Fruit fly (Drosophila melanogaster) whole organism, wandering third instar larva: ENCODE data around the gene CG14420.

Experiments used
- Abd-B ChIP-seq: fragments of >200 bp; optimal IDR thresholded peaks from 2 replicates; lab custom pipeline; 2017; ENCODE audit warnings: missing biosample characterization, missing genetic modification characterization
- CG32264 ChIP-seq: fragments of 200-800 bp; sonication (Bioruptor generic); optimal IDR thresholded peaks from 2 replicates; lab custom pipeline; 2016; ENCODE audit warnings: missing biosample characterization, missing genetic modification characterization
- CG9705 ChIP-seq: fragments of 200-800 bp; sonication (Bioruptor generic); optimal IDR thresholded peaks from 2 replicates; lab custom pipeline; 2018; ENCODE audit warnings: missing biosample characterization, mild to moderate bottlenecking, missing genetic modification characterization
- CrebA ChIP-seq: fragments of 200-800 bp; sonication (Bioruptor generic); optimal IDR thresholded peaks from 2 replicates; lab custom pipeline; 2016; ENCODE audit warnings: missing biosample characterization, mild to moderate bottlenecking, missing genetic modification characterization, borderline replicate concordance
- Dfd ChIP-seq: fragments of >200 bp; optimal IDR thresholded peaks from 2 replicates; lab custom pipeline; 2017; ENCODE audit warnings: missing biosample characterization, missing genetic modification characterization
- Dif ChIP-seq: fragments of 200-275, 200-300 bp; sonication (Bioruptor generic); optimal IDR thresholded peaks from 2 replicates; lab custom pipeline; 2018; ENCODE audit warnings: missing biosample characterization, missing genetic modification characterization; ENCODE audit not compliant: partially characterized antibody
- GATAd ChIP-seq: sonication (Bioruptor generic); optimal IDR thresholded peaks from 2 replicates; lab custom pipeline; 2016; ENCODE audit warnings: missing biosample characterization, missing genetic modification characterization
- HLH106 ChIP-seq: fragments of 200-800 bp; optimal IDR thresholded peaks from 3 replicates; lab custom pipeline; 2019; ENCODE audit warnings: missing biosample characterization, mild to moderate bottlenecking, missing genetic modification characterization, moderate library complexity
- Hnf4 ChIP-seq: fragments of 200-800 bp; sonication (Bioruptor generic); optimal IDR thresholded peaks from 2 replicates; lab custom pipeline; 2016; ENCODE audit warnings: missing biosample characterization, mild to moderate bottlenecking, missing genetic modification characterization
- Hr78 ChIP-seq: fragments of >200 bp; optimal IDR thresholded peaks from 2 replicates; lab custom pipeline; 2017; ENCODE audit warnings: missing biosample characterization, missing genetic modification characterization
- Hr83 ChIP-seq: fragments of 200-300 bp; sonication (Bioruptor generic); optimal IDR thresholded peaks from 2 replicates; lab custom pipeline; 2016; ENCODE audit warnings: missing biosample characterization, mild to moderate bottlenecking, missing genetic modification characterization, moderate library complexity; ENCODE audit not compliant: poor library complexity, severe bottlenecking
- Jra ChIP-seq: sonication (Bioruptor generic); optimal IDR thresholded peaks from 2 replicates; lab custom pipeline; 2016; ENCODE audit warnings: missing biosample characterization, missing genetic modification characterization
- Mio ChIP-seq: sonication (Bioruptor generic); optimal IDR thresholded peaks from 2 replicates; lab custom pipeline; 2016; ENCODE audit warnings: missing biosample characterization, missing genetic modification characterization
- Myc ChIP-seq: fragments of >200 bp; optimal IDR thresholded peaks from 2 replicates; lab custom pipeline; 2017
- N ChIP-seq: fragments of >200 bp; optimal IDR thresholded peaks from 2 replicates; lab custom pipeline; 2018; ENCODE audit warnings: missing biosample characterization, missing external identifiers, missing genetic modification characterization
- OdsH ChIP-seq: fragments of 200-800 bp; sonication (Bioruptor generic); optimal IDR thresholded peaks from 2 replicates; lab custom pipeline; 2016; ENCODE audit warnings: missing biosample characterization, mild to moderate bottlenecking, missing genetic modification characterization
- Rel ChIP-seq, 2 experiments: fragments of 200-800 bp; sonication (Bioruptor generic) in 1 of 2; optimal IDR thresholded peaks; 2 replicates in 1 of 2; 3 replicates in 1 of 2; lab custom pipeline; 2016 to 2019; ENCODE audit warnings: mild to moderate bottlenecking in 2 of 2, missing biosample characterization in 2 of 2, missing genetic modification characterization in 2 of 2, moderate library complexity in 1 of 2
- Sp1 ChIP-seq: fragments of 200-800 bp; sonication (Bioruptor generic); optimal IDR thresholded peaks from 3 replicates; lab custom pipeline; 2019; ENCODE audit warnings: missing biosample characterization, mild to moderate bottlenecking, missing genetic modification characterization, moderate library complexity
- Vsx2 ChIP-seq: fragments of 200-300, 225-300 bp; sonication (Bioruptor generic); optimal IDR thresholded peaks from 2 replicates; lab custom pipeline; 2018; ENCODE audit warnings: missing biosample characterization, missing genetic modification characterization; ENCODE audit not compliant: partially characterized antibody
- br ChIP-seq: fragments of 200-800 bp; sonication (Bioruptor generic); optimal IDR thresholded peaks from 2 replicates; lab custom pipeline; 2016; ENCODE audit warnings: missing biosample characterization, missing genetic modification characterization
- brk ChIP-seq: fragments of 200-800 bp; sonication (Bioruptor generic); optimal IDR thresholded peaks from 2 replicates; lab custom pipeline; 2016; ENCODE audit warnings: missing biosample characterization, mild to moderate bottlenecking, missing genetic modification characterization
- dl ChIP-seq, 2 experiments: fragments of 175-275, 200-275 bp in 1 of 2; fragments of 200-275 bp in 1 of 2; sonication (Bioruptor generic); optimal IDR thresholded peaks; lab custom pipeline; 2018; ENCODE audit warnings: mild to moderate bottlenecking in 2 of 2, missing biosample characterization in 2 of 2, missing genetic modification characterization in 2 of 2, moderate library complexity in 2 of 2; ENCODE audit not compliant: partially characterized antibody in 2 of 2, insufficient read depth in 1 of 2
- dmrt93B ChIP-seq: fragments of 200-800 bp; sonication (Bioruptor generic); optimal IDR thresholded peaks from 2 replicates; lab custom pipeline; 2018; ENCODE audit warnings: missing biosample characterization, mild to moderate bottlenecking, missing genetic modification characterization
- dsf ChIP-seq: sonication (Bioruptor generic); optimal IDR thresholded peaks from 2 replicates; lab custom pipeline; 2016; ENCODE audit warnings: missing biosample characterization, missing genetic modification characterization, borderline replicate concordance
- ey ChIP-seq: fragments of 200-800 bp; sonication (Bioruptor generic); optimal IDR thresholded peaks from 2 replicates; lab custom pipeline; 2016; ENCODE audit warnings: missing biosample characterization, missing genetic modification characterization
- foxo ChIP-seq, 2 experiments: fragments of 200-800 bp; sonication (Bioruptor generic); optimal IDR thresholded peaks; 2 replicates in 1 of 2; 3 replicates in 1 of 2; lab custom pipeline; 2016 to 2017; ENCODE audit warnings: missing biosample characterization in 2 of 2, missing genetic modification characterization in 2 of 2
- fru ChIP-seq: fragments of 200-800 bp; sonication (Bioruptor generic); optimal IDR thresholded peaks from 3 replicates; lab custom pipeline; 2016; ENCODE audit warnings: missing biosample characterization, mild to moderate bottlenecking, missing genetic modification characterization
- h ChIP-seq: fragments of 200-800 bp; sonication (Bioruptor generic); optimal IDR thresholded peaks from 3 replicates; lab custom pipeline; 2016; ENCODE audit warnings: missing biosample characterization, mild to moderate bottlenecking, missing genetic modification characterization
- jim ChIP-seq: fragments of 175-275, 200-325 bp; sonication (Bioruptor generic); optimal IDR thresholded peaks from 2 replicates; lab custom pipeline; 2016; ENCODE audit warnings: missing biosample characterization, mild to moderate bottlenecking, missing genetic modification characterization
- lola ChIP-seq: fragments of >200 bp; optimal IDR thresholded peaks from 2 replicates; lab custom pipeline; 2017; ENCODE audit warnings: missing biosample characterization, missing genetic modification characterization
- pan ChIP-seq: fragments of >200 bp; optimal IDR thresholded peaks from 2 replicates; lab custom pipeline; 2017
- psq ChIP-seq: fragments of 200-800 bp; sonication (Bioruptor generic); optimal IDR thresholded peaks from 3 replicates; lab custom pipeline; 2017; ENCODE audit warnings: missing biosample characterization, mild to moderate bottlenecking, missing genetic modification characterization, moderate library complexity
- rgr ChIP-seq: fragments of 200-800 bp; sonication (Bioruptor generic); optimal IDR thresholded peaks from 3 replicates; lab custom pipeline; 2016; ENCODE audit warnings: missing biosample characterization, mild to moderate bottlenecking, missing genetic modification characterization
- sage ChIP-seq: fragments of 200-800 bp; sonication (Bioruptor generic); optimal IDR thresholded peaks from 2 replicates; lab custom pipeline; 2016; ENCODE audit warnings: missing biosample characterization, mild to moderate bottlenecking, missing genetic modification characterization
- sv ChIP-seq: fragments of 200-800 bp; sonication (Bioruptor generic); optimal IDR thresholded peaks from 3 replicates; lab custom pipeline; 2016; ENCODE audit warnings: missing biosample characterization, missing genetic modification characterization
- tai ChIP-seq: sonication (Bioruptor generic); optimal IDR thresholded peaks from 2 replicates; lab custom pipeline; 2016; ENCODE audit warnings: missing biosample characterization, missing genetic modification characterization
- usp ChIP-seq: fragments of >200 bp; optimal IDR thresholded peaks from 2 replicates; lab custom pipeline; 2017; ENCODE audit warnings: missing biosample characterization, missing genetic modification characterization
- woc ChIP-seq: sonication (Bioruptor generic); optimal IDR thresholded peaks from 2 replicates; lab custom pipeline; 2016; ENCODE audit warnings: missing biosample characterization, mild to moderate bottlenecking, missing genetic modification characterization

CG14420 gene

DNA sequence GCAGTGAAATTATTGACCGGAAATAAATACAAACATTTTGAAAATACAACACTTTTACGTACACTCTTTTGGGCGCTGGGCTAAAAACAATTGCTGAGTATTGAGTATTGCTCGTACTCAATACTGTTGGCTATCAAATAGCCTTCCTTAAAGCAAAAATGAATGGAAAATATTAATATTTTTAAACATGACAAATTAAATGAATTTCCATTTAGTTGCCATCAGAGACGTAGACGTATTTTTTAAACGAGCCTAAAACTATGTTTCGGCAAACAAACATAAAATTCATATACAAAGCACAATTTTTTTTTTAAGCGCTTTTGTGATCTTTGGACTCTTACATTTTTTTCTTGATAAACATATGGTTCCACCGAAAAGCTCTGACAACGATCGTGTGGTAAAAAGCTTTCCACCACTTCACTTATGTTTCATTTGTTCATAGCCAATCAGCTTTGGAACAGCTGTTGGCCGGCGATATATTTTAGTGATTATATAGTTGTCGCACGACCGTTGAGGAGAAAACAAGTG, 9.0 kb downstream of the CG14420 start, which contains the start of gene CG3603:
CG3603 (plus strand) TSS at position 490 of the 528 bp plus-strand sequence.
- TF ChIP-seq tai (GFP tag; lab: Kevin White, UChicago) = no peak
- no peak for TF ChIP-seq N (GFP tag; lab: Kevin White, UChicago)
- no peak for TF ChIP-seq dl (GFP tag; optimal IDR thresholded peaks at IDR 0.05; lab: Kevin White, UChicago; ENCODE audit: insufficient read depth in 1 of 2, partially characterized antibody in 2 of 2)
- no peak for TF ChIP-seq jim
- TF ChIP-seq h (GFP tag; lab: Kevin White, UChicago) = peak; percentile 29
- peak; percentile 20 for TF ChIP-seq brk (GFP tag; lab: Kevin White, UChicago)
- no peak for TF ChIP-seq psq (GFP tag; lab: Kevin White, UChicago)
- no peak for TF ChIP-seq Dif
- TF ChIP-seq woc (GFP tag; lab: Kevin White, UChicago) = no peak
- no peak for TF ChIP-seq Jra (GFP tag; lab: Kevin White, UChicago)
- TF ChIP-seq CG9705 (GFP tag; lab: Kevin White, UChicago) = peak; percentile 42
- TF ChIP-seq ey (GFP tag; lab: Kevin White, UChicago) = no peak
- TF ChIP-seq HLH106 = peak; percentile 18
- peak; percentile 50 for TF ChIP-seq Sp1
- no peak for TF ChIP-seq sv
- TF ChIP-seq rgr (GFP tag; lab: Kevin White, UChicago) = peak; percentile 53
- no peak for TF ChIP-seq Hr78
- no peak for TF ChIP-seq GATAd (GFP tag; lab: Kevin White, UChicago)
- TF ChIP-seq CrebA = peak; percentile 86
- TF ChIP-seq sage = no peak
- no peak for TF ChIP-seq OdsH (GFP tag; lab: Kevin White, UChicago)
- no peak for TF ChIP-seq pan (lab: Kevin White, UChicago)
- peak; percentile 31 for TF ChIP-seq fru
- no peak for TF ChIP-seq dsf (GFP tag; lab: Kevin White, UChicago)
- TF ChIP-seq Mio (GFP tag; lab: Kevin White, UChicago) = no peak
- TF ChIP-seq Hr83 (GFP tag; lab: Kevin White, UChicago) = no peak
- peak; percentile 96 for TF ChIP-seq Hnf4
- no peak for TF ChIP-seq br (GFP tag; lab: Kevin White, UChicago)
- TF ChIP-seq Rel (GFP tag; optimal IDR thresholded peaks at IDR 0.05; lab: Kevin White, UChicago) = peak; percentile 44
- TF ChIP-seq Rel (tag; optimal IDR thresholded peaks at IDR 0.05; lab: Kevin White, UChicago) = no peak
- TF ChIP-seq foxo (GFP tag; optimal IDR thresholded peaks at IDR 0.05; lab: Kevin White, UChicago) = peak in 1 of 2 experiments; percentile 11
- TF ChIP-seq dmrt93B (GFP tag; lab: Kevin White, UChicago) = peak; percentile 49
- TF ChIP-seq usp = no peak
- no peak for TF ChIP-seq lola
- TF ChIP-seq Dfd = no peak
- no peak for TF ChIP-seq Abd-B (GFP tag; lab: Kevin White, UChicago)
- no peak for TF ChIP-seq Vsx2
- no peak for TF ChIP-seq CG32264 (GFP tag; lab: Kevin White, UChicago)
- peak; percentile 38 for TF ChIP-seq Myc (lab: Kevin White, UChicago)
- TF ChIP-seq, all 38 proteins: peak for 13

DNA sequence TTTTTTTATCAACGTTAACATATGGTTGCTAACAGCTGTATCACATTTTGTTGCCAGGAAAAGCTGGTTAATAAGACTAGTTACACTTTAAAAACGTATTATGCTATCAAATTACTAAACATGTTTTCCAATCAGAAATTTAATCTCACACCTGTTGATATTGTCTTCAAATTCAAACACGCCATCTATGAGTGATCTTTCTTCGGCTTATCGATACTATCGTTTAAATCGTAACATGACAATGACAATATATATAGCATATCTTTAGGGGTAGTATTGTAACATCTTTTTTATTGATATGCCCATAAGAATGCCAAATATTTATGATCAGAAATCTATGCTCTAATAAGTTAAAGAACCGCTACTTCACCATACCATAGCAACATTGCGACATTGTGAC, 10.5 kb downstream of the CG14420 start:
- TF ChIP-seq Myc (lab: Kevin White, UChicago) (peak; percentile 62), sv (no peak)

DNA sequence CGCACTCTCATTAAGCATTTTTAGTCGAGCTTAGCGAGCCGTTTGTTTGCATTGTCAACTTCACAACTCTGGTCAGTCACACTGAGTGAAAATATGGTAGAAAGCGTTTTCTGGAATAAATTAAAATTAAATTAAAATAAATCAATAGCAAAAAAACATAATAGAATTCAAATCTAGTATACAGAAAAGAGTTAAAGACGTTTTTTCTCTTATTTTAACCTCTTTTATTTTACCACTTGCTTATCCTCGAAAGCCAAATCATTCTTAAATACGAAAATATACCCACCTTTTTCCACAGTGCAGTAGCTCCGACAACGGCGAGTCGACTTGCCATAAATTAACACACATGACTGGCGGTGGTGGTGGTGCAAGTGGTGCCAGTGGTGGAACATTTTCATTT, 13.0 kb downstream of the CG14420 start:
- TF ChIP-seq rgr (GFP tag; lab: Kevin White, UChicago) (peak; percentile 28), br (GFP tag; lab: Kevin White, UChicago) (no peak), woc (GFP tag; lab: Kevin White, UChicago) (no peak), fru (peak; percentile 39), foxo (GFP tag; optimal IDR thresholded peaks at IDR 0.05; lab: Kevin White, UChicago) (peak in 1 of 2 experiments; percentile 48), Sp1 (peak; percentile 19), psq (GFP tag; lab: Kevin White, UChicago) (peak; percentile 30), HLH106 (peak; percentile 21), h (GFP tag; lab: Kevin White, UChicago) (peak; percentile 29), Abd-B (GFP tag; lab: Kevin White, UChicago) (no peak), GATAd (GFP tag; lab: Kevin White, UChicago) (no peak)
- TF ChIP-seq, all 38 proteins: peak for 7
